Fruit fly (Drosophila melanogaster) whole organism, embryonic: ENCODE measurements around the gene witty.

ENCODE experiments used
- Awh ChIP-seq: fragments of 200-800 bp; sonication (Bioruptor generic); IDR thresholded peaks from 2 replicates; pipeline ENCODE4, ENCODE4 v1.3.6; 2022; ENCODE audit warnings: missing biosample characterization, missing genetic modification characterization
- Bdp1 ChIP-seq: fragments of 200-800 bp; sonication (Bioruptor generic); optimal IDR thresholded peaks from 3 replicates; lab custom pipeline; 2016; ENCODE audit warnings: missing biosample characterization, missing genetic modification characterization
- CG10321 ChIP-seq: fragments of 200-800 bp; sonication (Bioruptor generic); IDR thresholded peaks from 2 replicates; pipeline ENCODE4 v1.3.6; 2022; ENCODE audit warnings: missing biosample characterization, missing genetic modification characterization
- CG11398 ChIP-seq: fragments of 200-800 bp; sonication (Bioruptor generic); optimal IDR thresholded peaks from 2 replicates; lab custom pipeline; 2016; ENCODE audit warnings: missing biosample characterization, missing genetic modification characterization
- CG11560 ChIP-seq: fragments of 200-800 bp; sonication (Bioruptor generic); IDR thresholded peaks from 3 replicates; pipeline ENCODE4 v1.3.6; 2022; ENCODE audit warnings: missing biosample characterization, missing genetic modification characterization
- CG12299 ChIP-seq: fragments of 200-800 bp; sonication (Bioruptor generic); optimal IDR thresholded peaks from 2 replicates; lab custom pipeline; 2018; ENCODE audit warnings: missing biosample characterization, mild to moderate bottlenecking, missing genetic modification characterization
- CG12391 ChIP-seq: fragments of 200-800 bp; sonication (Bioruptor generic); optimal IDR thresholded peaks from 3 replicates; lab custom pipeline; 2018; ENCODE audit warnings: missing biosample characterization, mild to moderate bottlenecking, missing genetic modification characterization, moderate library complexity
- CG13624 ChIP-seq: fragments of 200-800 bp; sonication (Bioruptor generic); optimal IDR thresholded peaks from 2 replicates; lab custom pipeline; 2016; ENCODE audit warnings: missing biosample characterization, missing genetic modification characterization
- CG2875 ChIP-seq: fragments of 200-800 bp; sonication (Bioruptor generic); optimal IDR thresholded peaks from 2 replicates; lab custom pipeline; 2017; ENCODE audit warnings: missing biosample characterization, mild to moderate bottlenecking, missing genetic modification characterization, missing genetic modification reagents
- CG2889 ChIP-seq: fragments of 200-800 bp; sonication (Bioruptor generic); IDR thresholded peaks from 3 replicates; pipeline ENCODE4 v1.3.6; 2022; ENCODE audit warnings: missing biosample characterization, missing genetic modification characterization
- CG31365 ChIP-seq: fragments of 200-800 bp; sonication (Bioruptor generic); optimal IDR thresholded peaks from 2 replicates; lab custom pipeline; 2018; ENCODE audit warnings: missing biosample characterization, mild to moderate bottlenecking, missing genetic modification characterization
- CG34376 ChIP-seq: fragments of 200-800 bp; sonication (Bioruptor generic); optimal IDR thresholded peaks from 2 replicates; lab custom pipeline; 2018; ENCODE audit warnings: missing biosample characterization, mild to moderate bottlenecking, missing genetic modification characterization
- CG4424 ChIP-seq: fragments of 200-800 bp; sonication (Bioruptor generic); optimal IDR thresholded peaks from 3 replicates; lab custom pipeline; 2016; ENCODE audit warnings: missing biosample characterization, missing genetic modification characterization
- CG4730 ChIP-seq: fragments of 200-800 bp; sonication (Bioruptor generic); IDR thresholded peaks from 2 replicates; pipeline ENCODE4 v1.3.6; 2022; ENCODE audit warnings: missing biosample characterization, missing genetic modification characterization
- CG6791 ChIP-seq: fragments of 200-800 bp; sonication (Bioruptor generic); IDR thresholded peaks from 3 replicates; pipeline ENCODE4 v1.3.6; 2022; ENCODE audit warnings: missing biosample characterization, missing genetic modification characterization; ENCODE audit not compliant: partially characterized antibody
- CG8924 ChIP-seq: fragments of 200-800 bp; optimal IDR thresholded peaks from 3 replicates; lab custom pipeline; 2019; ENCODE audit warnings: missing biosample characterization, mild to moderate bottlenecking, missing genetic modification characterization, moderate library complexity
- CG9215 ChIP-seq: fragments of 200-800 bp; sonication (Bioruptor generic); IDR thresholded peaks from 2 replicates; pipeline ENCODE4 v1.3.6; 2022; ENCODE audit warnings: missing biosample characterization, missing genetic modification characterization
- CG9932 ChIP-seq: fragments of 200-800 bp; sonication (Bioruptor generic); IDR thresholded peaks from 2 replicates; pipeline ENCODE4 v1.3.6; 2022; ENCODE audit warnings: missing biosample characterization, missing genetic modification characterization
- Deaf1 ChIP-seq: fragments of 200-800 bp; optimal IDR thresholded peaks from 3 replicates; lab custom pipeline; 2019; ENCODE audit warnings: missing biosample characterization, mild to moderate bottlenecking, missing genetic modification characterization, moderate library complexity
- Dek ChIP-seq: fragments of 200-800 bp; sonication (Bioruptor generic); optimal IDR thresholded peaks from 3 replicates; lab custom pipeline; 2019; ENCODE audit warnings: missing biosample characterization, mild to moderate bottlenecking, missing genetic modification characterization, moderate library complexity
- Ets65A ChIP-seq: fragments of 200-800 bp; sonication (Bioruptor generic); peaks from one replicate; lab custom pipeline; 2016; ENCODE audit warnings: missing biosample characterization, missing genetic modification characterization
- HHEX ChIP-seq: fragments of 200-800 bp; sonication (Bioruptor generic); optimal IDR thresholded peaks from 3 replicates; lab custom pipeline; 2017; ENCODE audit warnings: missing biosample characterization, mild to moderate bottlenecking, missing genetic modification characterization, missing genetic modification reagents
- Hand ChIP-seq: fragments of 200-800 bp; sonication (Bioruptor generic); optimal IDR thresholded peaks from 2 replicates; lab custom pipeline; 2017; ENCODE audit warnings: mild to moderate bottlenecking, missing biosample characterization, missing genetic modification reagents, missing genetic modification characterization
- Hr51 ChIP-seq, 2 experiments: fragments of 200-800 bp; sonication (Bioruptor generic); optimal IDR thresholded peaks; 2 replicates in 1 of 2; 3 replicates in 1 of 2; lab custom pipeline; 2016 to 2018; ENCODE audit warnings: missing biosample characterization in 2 of 2, missing genetic modification characterization in 2 of 2, mild to moderate bottlenecking in 1 of 2, moderate library complexity in 1 of 2
- Hr78 ChIP-seq, 2 experiments: fragments of 200-800 bp in 1 of 2; fragments of >200 bp in 1 of 2; sonication (Bioruptor generic) in 1 of 2; optimal IDR thresholded peaks; 2 replicates each; lab custom pipeline; 2017 to 2019; ENCODE audit warnings: missing biosample characterization in 2 of 2, missing genetic modification characterization in 2 of 2, mild to moderate bottlenecking in 1 of 2, moderate library complexity in 1 of 2
- Mad ChIP-seq: fragments of 200-800 bp; sonication (Bioruptor generic); optimal IDR thresholded peaks from 2 replicates; lab custom pipeline; 2016; ENCODE audit warnings: missing biosample characterization, missing genetic modification characterization
- Max ChIP-seq: fragments of 200-800 bp; sonication (Bioruptor generic); optimal IDR thresholded peaks from 2 replicates; lab custom pipeline; 2016; ENCODE audit warnings: missing biosample characterization, mild to moderate bottlenecking, missing genetic modification characterization
- NK7.1 ChIP-seq: fragments of 200-800 bp; sonication (Bioruptor generic); optimal IDR thresholded peaks from 3 replicates; lab custom pipeline; 2016; ENCODE audit warnings: missing biosample characterization, missing genetic modification characterization
- Oaz ChIP-seq: fragments of 200-800 bp; sonication (Bioruptor generic); IDR thresholded peaks from 2 replicates; pipeline ENCODE4 v1.3.6; 2022; ENCODE audit warnings: missing biosample characterization, missing genetic modification characterization
- Scr ChIP-seq: fragments of 200-800 bp; sonication (Bioruptor generic); IDR thresholded peaks from 2 replicates; pipeline ENCODE4 v1.3.6; 2022; ENCODE audit warnings: missing biosample characterization, missing genetic modification characterization; ENCODE audit not compliant: partially characterized antibody
- Six4 ChIP-seq: fragments of 200-800 bp; sonication (Bioruptor generic); optimal IDR thresholded peaks from 2 replicates; lab custom pipeline; 2016; ENCODE audit warnings: missing biosample characterization, missing genetic modification characterization
- Sox102F ChIP-seq: fragments of 200-800 bp; sonication (Bioruptor generic); optimal IDR thresholded peaks from 2 replicates; lab custom pipeline; 2018; ENCODE audit warnings: missing biosample characterization, mild to moderate bottlenecking, missing genetic modification characterization, moderate library complexity
- ara ChIP-seq: fragments of 200-800 bp; sonication (Bioruptor generic); IDR thresholded peaks from 2 replicates; pipeline ENCODE4 v1.3.6; 2022; ENCODE audit warnings: missing biosample characterization, missing genetic modification characterization
- corto ChIP-seq: fragments of 200-800 bp; sonication (Bioruptor generic); optimal IDR thresholded peaks from 2 replicates; lab custom pipeline; 2016; ENCODE audit warnings: missing biosample characterization, mild to moderate bottlenecking, missing genetic modification characterization, moderate library complexity
- eve ChIP-seq, 2 experiments: fragments of >200 bp; optimal IDR thresholded peaks; 2 replicates each; lab custom pipeline; 2017; ENCODE audit warnings: missing biosample characterization in 2 of 2, missing genetic modification characterization in 2 of 2
- gcm ChIP-seq: fragments of 200-800 bp; sonication (Bioruptor generic); optimal IDR thresholded peaks from 2 replicates; lab custom pipeline; 2019; ENCODE audit warnings: missing biosample characterization, mild to moderate bottlenecking, missing genetic modification characterization, moderate library complexity
- gcm2 ChIP-seq: fragments of 200-800 bp; sonication (Bioruptor generic); optimal IDR thresholded peaks from 2 replicates; lab custom pipeline; 2016; ENCODE audit warnings: missing biosample characterization, missing genetic modification characterization
- inv ChIP-seq: fragments of 200-800 bp; sonication (Bioruptor generic); IDR thresholded peaks from 2 replicates; pipeline ENCODE4 v1.3.6; 2022; ENCODE audit warnings: missing biosample characterization, missing genetic modification characterization; ENCODE audit not compliant: partially characterized antibody
- maf-S ChIP-seq: fragments of 200-800 bp; sonication (Bioruptor generic); optimal IDR thresholded peaks from 2 replicates; lab custom pipeline; 2016; ENCODE audit warnings: missing biosample characterization, missing genetic modification characterization
- mirr ChIP-seq: fragments of 200-800 bp; sonication (Bioruptor generic); optimal IDR thresholded peaks from 3 replicates; lab custom pipeline; 2018; ENCODE audit warnings: missing biosample characterization, mild to moderate bottlenecking, missing genetic modification characterization
- pan ChIP-seq, 4 experiments: fragments of >200 bp in 3 of 4; fragments of 200-800 bp in 1 of 4; sonication (Bioruptor generic) in 1 of 4; optimal IDR thresholded peaks in 3 of 4; IDR thresholded peaks in 1 of 4; 2 replicates each; pipeline versions ENCODE4 v1.3.6 to Lab custom; 2017 to 2022; ENCODE audit warnings: missing biosample characterization in 2 of 4, missing genetic modification characterization in 2 of 4, mixed read lengths in 1 of 4
- pb ChIP-seq: fragments of 200-800 bp; sonication (Bioruptor generic); optimal IDR thresholded peaks from 3 replicates; lab custom pipeline; 2016; ENCODE audit warnings: missing biosample characterization, missing genetic modification characterization
- pnt ChIP-seq: fragments of 200-800 bp; sonication (Bioruptor generic); optimal IDR thresholded peaks from 3 replicates; lab custom pipeline; 2016; ENCODE audit warnings: missing biosample characterization, missing genetic modification characterization
- pum ChIP-seq: fragments of 200-800 bp; sonication (Bioruptor generic); optimal IDR thresholded peaks from 2 replicates; lab custom pipeline; 2016; ENCODE audit warnings: missing biosample characterization, missing genetic modification characterization
- repo ChIP-seq: fragments of 200-800 bp; sonication (Bioruptor generic); optimal IDR thresholded peaks from 2 replicates; lab custom pipeline; 2016; ENCODE audit warnings: missing biosample characterization, missing genetic modification characterization
- zen2 ChIP-seq: fragments of 200-800 bp; sonication (Bioruptor generic); IDR thresholded peaks from 3 replicates; pipeline ENCODE4 v1.3.6; 2022; ENCODE audit warnings: missing biosample characterization, missing genetic modification characterization; ENCODE audit not compliant: partially characterized antibody
- zfh1 ChIP-seq: fragments of 200-800 bp; sonication (Bioruptor generic); IDR thresholded peaks from 3 replicates; pipeline ENCODE4 v1.3.6; 2022; ENCODE audit warnings: missing biosample characterization, missing genetic modification characterization

Gene witty

dm6 chr2L:8370364-8371326 is 32.6 kb downstream of the witty start, which contains the start of gene CG17292 (continued):
- TF ChIP-seq CG13624 (GFP tag; lab: Kevin White, UChicago), result peak; percentile 69
- TF ChIP-seq eve (GFP tag; optimal IDR thresholded peaks at IDR 0.05; lab: Kevin White, UChicago), result no peak
- TF ChIP-seq pnt, result no peak
- TF ChIP-seq gcm (GFP tag; lab: Kevin White, UChicago), result peak; percentile 59
- peak; percentile 26 for TF ChIP-seq repo (GFP tag; lab: Kevin White, UChicago)
- peak; percentile 90 for TF ChIP-seq CG6791 (GFP tag; lab: Robert Waterston, UW)
- peak; percentile 82 for TF ChIP-seq zen2
- peak; percentile 49; the same call in 1 of the 3 replicates for TF ChIP-seq zfh1
- TF ChIP-seq Max (GFP tag; lab: Kevin White, UChicago), result no peak
- peak; percentile 66 for TF ChIP-seq Dek (tag; lab: Kevin White, UChicago)
- TF ChIP-seq Sox102F (GFP tag; lab: Kevin White, UChicago), result peak; percentile 34
- TF ChIP-seq Awh, result peak; percentile 77; the same call in 1 of the 2 replicates
- TF ChIP-seq gcm2 (GFP tag; lab: Kevin White, UChicago), result no peak
- no peak for TF ChIP-seq Ets65A (GFP tag; lab: Kevin White, UChicago)
- no peak for TF ChIP-seq CG2889
- no peak for TF ChIP-seq CG4730 (GFP tag; lab: Robert Waterston, UW)
- peak; percentile 24 for TF ChIP-seq CG31365 (tag; lab: Kevin White, UChicago)
- TF ChIP-seq CG10321 (GFP tag; lab: Robert Waterston, UW), result 0 out of 2 replicates have a peak, but pooled peaks have one; percentile 60
- no peak for TF ChIP-seq CG12299
- TF ChIP-seq Hand, result peak; percentile 30
- no peak for TF ChIP-seq ara (GFP tag; lab: Robert Waterston, UW)
- peak; percentile 24; the same call in 1 of the 2 replicates for TF ChIP-seq Oaz (GFP tag; lab: Robert Waterston, UW)
- TF ChIP-seq pum (GFP tag; lab: Kevin White, UChicago), result no peak
- TF ChIP-seq mirr (GFP tag; lab: Kevin White, UChicago), result peak; percentile 62
- TF ChIP-seq inv, result peak; percentile 85
- TF ChIP-seq Mad, result peak; percentile 42
- no peak for TF ChIP-seq Bdp1 (GFP tag; lab: Kevin White, UChicago)
- peak; percentile 76 for TF ChIP-seq Deaf1
- TF ChIP-seq pan (optimal IDR thresholded peaks at IDR 0.05; lab: Kevin White, UChicago), result no peak
- TF ChIP-seq pan (GFP tag; optimal IDR thresholded peaks at IDR 0.05 in 1 of 2, IDR thresholded peaks at IDR 0.05 in 1 of 2), result peak in 1 of 2 experiments; percentile 72
- peak; percentile 42 for TF ChIP-seq CG12391
- TF ChIP-seq pb (GFP tag; lab: Kevin White, UChicago), result no peak
- TF ChIP-seq Six4, result no peak
- TF ChIP-seq CG2875 (GFP tag; lab: Kevin White, UChicago), result peak; percentile 43
- peak; percentile 50 for TF ChIP-seq CG11398
- peak; percentile 79 for TF ChIP-seq CG34376 (GFP tag; lab: Kevin White, UChicago)
- peak; percentile 73 for TF ChIP-seq CG9932 (GFP tag; lab: Robert Waterston, UW)
- peak in 1 of 2 experiments; percentile 23 for TF ChIP-seq Hr51 (GFP tag; optimal IDR thresholded peaks at IDR 0.05; lab: Kevin White, UChicago)
- TF ChIP-seq Hr78 (GFP tag; optimal IDR thresholded peaks at IDR 0.05; lab: Kevin White, UChicago), result peak in 1 of 2 experiments; percentile 73
- no peak for TF ChIP-seq CG9215 (GFP tag; lab: Robert Waterston, UW)
- TF ChIP-seq HHEX (GFP tag; lab: Kevin White, UChicago), result peak; percentile 58
- TF ChIP-seq NK7.1 (GFP tag; lab: Kevin White, UChicago), result peak; percentile 21
- TF ChIP-seq maf-S (GFP tag; lab: Kevin White, UChicago), result peak; percentile 17
- TF ChIP-seq CG4424 (GFP tag; lab: Kevin White, UChicago), result no peak
- no peak for TF ChIP-seq CG11560 (tag; lab: Robert Waterston, UW)
- TF ChIP-seq CG8924 (tag; lab: Kevin White, UChicago), result peak; percentile 43
- TF ChIP-seq corto (GFP tag; lab: Kevin White, UChicago), result no peak
- TF ChIP-seq Scr (GFP tag; lab: Robert Waterston, UW), result peak; percentile 90
